Worm (Caenorhabditis elegans) whole organism, midembryonic: ENCODE results near the gene erfa-3.

Experiments
- T22C8.4 ChIP-seq: fragments of 200-800 bp; sonication (Bioruptor generic); IDR thresholded peaks from 2 replicates; pipeline ENCODE4 v1.3.6; 2022; ENCODE audit warnings: missing genetic modification characterization, missing compliant biosample characterization
- cog-1 ChIP-seq: sonication (generic microtip); optimal IDR thresholded peaks from 2 replicates; lab custom pipeline; 2016; ENCODE audit warnings: missing genetic modification characterization, missing compliant biosample characterization
- flt-1 ChIP-seq: fragments of 200-800 bp; sonication (Bioruptor generic); IDR thresholded peaks from 2 replicates; pipeline ENCODE4 v1.3.6; 2022; ENCODE audit warnings: missing genetic modification characterization, missing compliant biosample characterization
- klf-2 ChIP-seq: fragments of 200-800 bp; sonication (Bioruptor generic); conservative IDR thresholded peaks from 2 replicates; pipeline ENCODE4 v1.3.6; 2022; ENCODE audit warnings: missing genetic modification reagents, missing genetic modification characterization, missing compliant biosample characterization
- med-1 ChIP-seq: sonication (generic microtip); optimal IDR thresholded peaks from 2 replicates; lab custom pipeline; 2017; ENCODE audit warnings: missing genetic modification characterization, mild to moderate bottlenecking, missing compliant biosample characterization, antibody characterized with exemption, missing genetic modification reagents; ENCODE audit not compliant: insufficient read depth
- ref-1 ChIP-seq: fragments of 200-800 bp; sonication (Bioruptor generic); conservative IDR thresholded peaks from 2 replicates; pipeline ENCODE4 v1.3.6; 2022; ENCODE audit warnings: missing genetic modification reagents, missing genetic modification characterization, missing compliant biosample characterization
- tab-1 ChIP-seq: fragments of 200-800 bp; sonication (Bioruptor generic); IDR thresholded peaks from 2 replicates; pipeline ENCODE4 v1.3.6; 2022; ENCODE audit warnings: missing genetic modification characterization, missing compliant biosample characterization
- ztf-23 ChIP-seq: fragments of 200-800 bp; sonication (Bioruptor generic); IDR thresholded peaks from 2 replicates; pipeline ENCODE4 v1.3.6; 2022; ENCODE audit warnings: missing genetic modification reagents, missing genetic modification characterization, missing compliant biosample characterization
- ztf-29 ChIP-seq: fragments of 200-800 bp; sonication (Bioruptor generic); IDR thresholded peaks from 2 replicates; pipeline ENCODE4 v1.3.6; 2022; ENCODE audit warnings: missing genetic modification reagents, missing genetic modification characterization, missing compliant biosample characterization

The erfa-3 gene

ce11 chrV:11146958-11147779 lies 34.3 kb upstream of the erfa-3 start, which contains the start of the genes T19C4.24 and nlp-33:
T19C4.24 (minus strand) TSS chrV:11147008.
nlp-33 (plus strand) TSS chrV:11147346.
- TF ChIP-seq tab-1 (GFP tag; lab: Robert Waterston, UW) (no peak), T22C8.4 (no peak), klf-2 (GFP tag; lab: Robert Waterston, UW) (no peak)

ce11 chrV:11144694-11145093 lies 31.8 kb upstream of the erfa-3 start, which contains the start of gene C06H2.7:
C06H2.7 (minus strand) TSS chrV:11144794.
- TF ChIP-seq klf-2 (GFP tag; lab: Robert Waterston, UW) (no peak), ref-1 (GFP tag; lab: Robert Waterston, UW) (no peak), T22C8.4 (no peak), cog-1 (tag; lab: Kevin White, UChicago) (no peak)

ce11 chrV:11141179-11141578 lies 28.3 kb upstream of the erfa-3 start, which contains the start of gene folt-1:
folt-1 (plus strand) TSS chrV:11141479.
- TF ChIP-seq tab-1 (GFP tag; lab: Robert Waterston, UW) (no peak), ztf-23 (no peak), T22C8.4 (no peak), cog-1 (tag; lab: Kevin White, UChicago) (no peak)

ce11 chrV:11140326-11140725 lies 27.4 kb upstream of the erfa-3 start:
- TF ChIP-seq ztf-23 (no peak), cog-1 (tag; lab: Kevin White, UChicago) (no peak), ztf-29 (no peak), flt-1 (GFP tag; lab: Robert Waterston, UW) (no peak), klf-2 (GFP tag; lab: Robert Waterston, UW) (no peak), tab-1 (GFP tag; lab: Robert Waterston, UW) (no peak), med-1 (GFP tag; lab: Kevin White, UChicago) (no peak)

- TF ChIP-seq flt-1 (GFP tag; lab: Robert Waterston, UW), result no peak
- no peak for TF ChIP-seq cog-1 (tag; lab: Kevin White, UChicago)
- no peak for TF ChIP-seq tab-1 (GFP tag; lab: Robert Waterston, UW)
- no peak for TF ChIP-seq ref-1 (GFP tag; lab: Robert Waterston, UW)
- no peak for TF ChIP-seq ztf-29
Measured at ce11 chrV:11134296-11134695, 21.4 kb upstream of the erfa-3 start, which contains the start of gene glb-3. glb-3 (plus strand) TSS chrV:11134596.

- TF ChIP-seq ztf-29 (no peak), tab-1 (GFP tag; lab: Robert Waterston, UW) (no peak)
Measured at ce11 chrV:11133516-11133915, 20.6 kb upstream of the erfa-3 start.

ce11 chrV:11131801-11132200 lies 18.9 kb upstream of the erfa-3 start:
- no peak for TF ChIP-seq ztf-29
- TF ChIP-seq tab-1 (GFP tag; lab: Robert Waterston, UW), result no peak
- TF ChIP-seq ref-1 (GFP tag; lab: Robert Waterston, UW), result no peak
- no peak for TF ChIP-seq T22C8.4
- no peak for TF ChIP-seq klf-2 (GFP tag; lab: Robert Waterston, UW)

ce11 chrV:11127197-11127596 lies 14.3 kb upstream of the erfa-3 start, which contains the start of gene jmjd-5:
jmjd-5 (plus strand) TSS chrV:11127497.
- no peak for TF ChIP-seq flt-1 (GFP tag; lab: Robert Waterston, UW)
- TF ChIP-seq ztf-23, result no peak
- no peak for TF ChIP-seq tab-1 (GFP tag; lab: Robert Waterston, UW)
- TF ChIP-seq klf-2 (GFP tag; lab: Robert Waterston, UW), result no peak
- no peak for TF ChIP-seq med-1 (GFP tag; lab: Kevin White, UChicago)
- TF ChIP-seq ref-1 (GFP tag; lab: Robert Waterston, UW), result no peak
- no peak for TF ChIP-seq cog-1 (tag; lab: Kevin White, UChicago)
- TF ChIP-seq T22C8.4, result no peak

ce11 chrV:11124922-11125321 lies 12.0 kb upstream of the erfa-3 start, which contains the start of gene C06H2.2:
C06H2.2 (plus strand) TSS chrV:11125222.
- TF ChIP-seq tab-1 (GFP tag; lab: Robert Waterston, UW) (no peak), med-1 (GFP tag; lab: Kevin White, UChicago) (no peak), klf-2 (GFP tag; lab: Robert Waterston, UW) (no peak), ztf-23 (no peak), ref-1 (GFP tag; lab: Robert Waterston, UW) (no peak), ztf-29 (no peak), flt-1 (GFP tag; lab: Robert Waterston, UW) (no peak), T22C8.4 (no peak), cog-1 (tag; lab: Kevin White, UChicago) (no peak)

ce11 chrV:11123817-11124337 lies 11.0 kb upstream of the erfa-3 start, which contains the start of the genes atp-5 and lmtr-3:
atp-5 (minus strand) TSS chrV:11123867.
lmtr-3 (plus strand) TSS chrV:11124186.
- TF ChIP-seq ztf-29, result no peak
- peak; percentile 60 for TF ChIP-seq flt-1 (GFP tag; lab: Robert Waterston, UW)
- TF ChIP-seq med-1 (GFP tag; lab: Kevin White, UChicago), result no peak
- TF ChIP-seq tab-1 (GFP tag; lab: Robert Waterston, UW), result no peak
- TF ChIP-seq T22C8.4, result peak; percentile 57; the same call in 1 of the 2 replicates
- no peak for TF ChIP-seq klf-2 (GFP tag; lab: Robert Waterston, UW)
- peak; percentile 34 for TF ChIP-seq cog-1 (tag; lab: Kevin White, UChicago)
- no peak for TF ChIP-seq ref-1 (GFP tag; lab: Robert Waterston, UW)
- peak; percentile 76 for TF ChIP-seq ztf-23
